Fruit fly (Drosophila melanogaster) whole organism, prepupa: Measurements from ENCODE around the gene Ctl1.

ENCODE experiments used
- Blimp-1 ChIP-seq: fragments of 200-800 bp; sonication (Bioruptor generic); optimal IDR thresholded peaks from 3 replicates; lab custom pipeline; 2017; ENCODE audit warnings: missing biosample characterization, missing genetic modification characterization, mild to moderate bottlenecking, moderate library complexity, missing genetic modification reagents
- CG10631 ChIP-seq: fragments of 200-800 bp; sonication (Bioruptor generic); optimal IDR thresholded peaks from 2 replicates; lab custom pipeline; 2016; ENCODE audit warnings: missing biosample characterization, missing genetic modification characterization
- CG10669 ChIP-seq: fragments of 200-800 bp; sonication (Bioruptor generic); optimal IDR thresholded peaks from 3 replicates; lab custom pipeline; 2018; ENCODE audit warnings: missing biosample characterization, mild to moderate bottlenecking, missing genetic modification characterization, moderate library complexity
- CG11294 ChIP-seq: fragments of 200-800 bp; sonication (Bioruptor generic); IDR thresholded peaks from 2 replicates; pipeline ENCODE4 v1.3.6; 2022; ENCODE audit warnings: missing biosample characterization, missing genetic modification characterization
- CG11762 ChIP-seq: fragments of 200-800 bp; sonication (Bioruptor generic); optimal IDR thresholded peaks from 3 replicates; lab custom pipeline; 2016; ENCODE audit warnings: missing biosample characterization, missing genetic modification characterization; ENCODE audit not compliant: insufficient read depth
- CG15336 ChIP-seq: fragments of 200-800 bp; sonication (Bioruptor generic); IDR thresholded peaks from 2 replicates; pipeline ENCODE4 v1.3.6; 2022; ENCODE audit warnings: missing biosample characterization, missing genetic modification characterization
- CG1621 ChIP-seq: fragments of 200-800 bp; sonication (Bioruptor generic); optimal IDR thresholded peaks from 3 replicates; lab custom pipeline; 2018; ENCODE audit warnings: missing biosample characterization, mild to moderate bottlenecking, missing genetic modification characterization
- CG3032 ChIP-seq: fragments of 200-800 bp; optimal IDR thresholded peaks from 2 replicates; lab custom pipeline; 2019; ENCODE audit warnings: missing biosample characterization, mild to moderate bottlenecking, missing genetic modification characterization, moderate library complexity
- CG31627 ChIP-seq: fragments of 200-800 bp; sonication (Bioruptor generic); optimal IDR thresholded peaks from 3 replicates; lab custom pipeline; 2016; ENCODE audit warnings: missing biosample characterization, missing genetic modification characterization
- CG32006 ChIP-seq: fragments of 200-800 bp; sonication (Bioruptor generic); optimal IDR thresholded peaks from 3 replicates; lab custom pipeline; 2017; ENCODE audit warnings: missing biosample characterization, mild to moderate bottlenecking, missing genetic modification characterization
- CG34406 ChIP-seq: fragments of 200-800 bp; sonication (Bioruptor generic); optimal IDR thresholded peaks from 3 replicates; lab custom pipeline; 2016; ENCODE audit warnings: missing biosample characterization, missing genetic modification characterization
- CG3919 ChIP-seq: fragments of 200-800 bp; sonication (Bioruptor generic); optimal IDR thresholded peaks from 3 replicates; lab custom pipeline; 2016; ENCODE audit warnings: missing biosample characterization, missing genetic modification characterization
- CG4318 ChIP-seq: fragments of 200-800 bp; sonication (Bioruptor generic); optimal IDR thresholded peaks from 3 replicates; lab custom pipeline; 2017; ENCODE audit warnings: missing biosample characterization, mild to moderate bottlenecking, missing genetic modification characterization
- CG6276 ChIP-seq: fragments of 200-800 bp; sonication (Bioruptor generic); optimal IDR thresholded peaks from 2 replicates; lab custom pipeline; 2017; ENCODE audit warnings: missing biosample characterization, mild to moderate bottlenecking, missing genetic modification characterization
- CG6792 ChIP-seq: fragments of 200-800 bp; sonication (Bioruptor generic); optimal IDR thresholded peaks from 3 replicates; lab custom pipeline; 2016; ENCODE audit warnings: missing biosample characterization, missing genetic modification characterization
- CG7368 ChIP-seq: fragments of 200-800 bp; sonication (Bioruptor generic); optimal IDR thresholded peaks from 3 replicates; lab custom pipeline; 2016; ENCODE audit warnings: missing biosample characterization, missing genetic modification characterization
- CG8119 ChIP-seq: fragments of 200-800 bp; sonication (Bioruptor generic); IDR thresholded peaks from 3 replicates; pipeline ENCODE4 v1.3.6; 2022; ENCODE audit warnings: missing biosample characterization, missing genetic modification characterization
- CG8319 ChIP-seq: fragments of 200-800 bp; sonication (Bioruptor generic); optimal IDR thresholded peaks from 3 replicates; lab custom pipeline; 2016; ENCODE audit warnings: missing biosample characterization, missing genetic modification characterization
- CG8632 ChIP-seq: fragments of 200-800 bp; sonication (Bioruptor generic); optimal IDR thresholded peaks from 3 replicates; lab custom pipeline; 2016; ENCODE audit warnings: missing biosample characterization, missing genetic modification characterization
- CG9139 ChIP-seq: fragments of 200-800 bp; sonication (Bioruptor generic); optimal IDR thresholded peaks from 3 replicates; lab custom pipeline; 2017; ENCODE audit warnings: missing biosample characterization, mild to moderate bottlenecking, missing genetic modification characterization
- Eip75B ChIP-seq: fragments of 200-800 bp; sonication (Bioruptor generic); optimal IDR thresholded peaks from 3 replicates; lab custom pipeline; 2016; ENCODE audit warnings: missing biosample characterization, missing genetic modification characterization
- Eip78C ChIP-seq: fragments of 200-800 bp; sonication (Bioruptor generic); peaks from one replicate; lab custom pipeline; 2016; ENCODE audit warnings: missing biosample characterization, missing genetic modification characterization
- Eip93F ChIP-seq: fragments of 200-800 bp; sonication (Bioruptor generic); optimal IDR thresholded peaks from 2 replicates; lab custom pipeline; 2016; ENCODE audit warnings: missing biosample characterization, mild to moderate bottlenecking, missing genetic modification characterization
- Ets21C ChIP-seq: fragments of 200-800 bp; sonication (Bioruptor generic); optimal IDR thresholded peaks from 3 replicates; lab custom pipeline; 2016; ENCODE audit warnings: missing biosample characterization, missing genetic modification characterization
- Ets96B ChIP-seq: fragments of 200-800 bp; optimal IDR thresholded peaks from 2 replicates; lab custom pipeline; 2019; ENCODE audit warnings: missing biosample characterization, mild to moderate bottlenecking, missing genetic modification characterization, moderate library complexity
- Gug ChIP-seq: fragments of 200-800 bp; sonication (Bioruptor generic); IDR thresholded peaks from 2 replicates; pipeline ENCODE4 v1.3.6; 2022; ENCODE audit warnings: missing biosample characterization, missing genetic modification characterization
- Hr38 ChIP-seq: sonication (Bioruptor generic); optimal IDR thresholded peaks from 2 replicates; lab custom pipeline; 2016; ENCODE audit warnings: missing biosample characterization, missing genetic modification characterization
- Hr39 ChIP-seq: fragments of 200-800 bp; sonication (Bioruptor generic); optimal IDR thresholded peaks from 2 replicates; lab custom pipeline; 2016; ENCODE audit warnings: missing biosample characterization, missing genetic modification characterization
- Hr4 ChIP-seq: fragments of 200-800 bp; sonication (Bioruptor generic); optimal IDR thresholded peaks from 3 replicates; lab custom pipeline; 2016; ENCODE audit warnings: missing biosample characterization, missing genetic modification characterization
- Lpt ChIP-seq: fragments of 200-800 bp; sonication (Bioruptor generic); optimal IDR thresholded peaks from 3 replicates; lab custom pipeline; 2016; ENCODE audit warnings: missing biosample characterization, missing genetic modification characterization
- Met ChIP-seq: fragments of 200-800 bp; sonication (Bioruptor generic); optimal IDR thresholded peaks from 3 replicates; lab custom pipeline; 2016; ENCODE audit warnings: missing biosample characterization, missing genetic modification characterization
- OdsH ChIP-seq: fragments of 200-800 bp; sonication (Bioruptor generic); optimal IDR thresholded peaks from 3 replicates; lab custom pipeline; 2016; ENCODE audit warnings: missing biosample characterization, missing genetic modification characterization
- Smox ChIP-seq: fragments of 200-800 bp; sonication (Bioruptor generic); optimal IDR thresholded peaks from 3 replicates; lab custom pipeline; 2016; ENCODE audit warnings: missing biosample characterization, missing genetic modification characterization
- Sox102F ChIP-seq: fragments of 200-800 bp; sonication (Bioruptor generic); optimal IDR thresholded peaks from 2 replicates; lab custom pipeline; 2016; ENCODE audit warnings: missing biosample characterization, mild to moderate bottlenecking, missing genetic modification characterization
- Sox14 ChIP-seq: fragments of 200-800 bp; sonication (Bioruptor generic); optimal IDR thresholded peaks from 3 replicates; lab custom pipeline; 2016; ENCODE audit warnings: missing biosample characterization, missing genetic modification characterization
- Sox15 ChIP-seq: fragments of 200-800 bp; sonication (Bioruptor generic); optimal IDR thresholded peaks from 3 replicates; lab custom pipeline; 2016; ENCODE audit warnings: missing biosample characterization, missing genetic modification characterization
- achi ChIP-seq: fragments of 200-800 bp; sonication (Bioruptor generic); optimal IDR thresholded peaks from 3 replicates; lab custom pipeline; 2016; ENCODE audit warnings: missing biosample characterization, missing genetic modification characterization
- acj6 ChIP-seq: fragments of 200-800 bp; sonication (Bioruptor generic); optimal IDR thresholded peaks from 3 replicates; lab custom pipeline; 2016; ENCODE audit warnings: missing biosample characterization, missing genetic modification characterization
- cyc ChIP-seq: fragments of 200-800 bp; sonication (Bioruptor generic); optimal IDR thresholded peaks from 3 replicates; lab custom pipeline; 2016; ENCODE audit warnings: missing biosample characterization, missing genetic modification characterization
- dac ChIP-seq: fragments of 200-800 bp; sonication (Bioruptor generic); optimal IDR thresholded peaks from 2 replicates; lab custom pipeline; 2017; ENCODE audit warnings: missing biosample characterization, mild to moderate bottlenecking, missing genetic modification characterization
- dsx ChIP-seq: fragments of 200-800 bp; optimal IDR thresholded peaks from 3 replicates; lab custom pipeline; 2019; ENCODE audit warnings: missing biosample characterization, mild to moderate bottlenecking, missing genetic modification characterization, moderate library complexity; ENCODE audit not compliant: poor library complexity, severe bottlenecking
- eg ChIP-seq: fragments of 200-800 bp; sonication (Bioruptor generic); IDR thresholded peaks from 3 replicates; pipeline ENCODE4 v1.3.6; 2022; ENCODE audit warnings: missing biosample characterization, missing genetic modification characterization
- esn ChIP-seq: fragments of 200-800 bp; sonication (Bioruptor generic); optimal IDR thresholded peaks from 2 replicates; lab custom pipeline; 2016; ENCODE audit warnings: missing biosample characterization, mild to moderate bottlenecking, missing genetic modification characterization, moderate library complexity
- fd85E ChIP-seq: fragments of 200-800 bp; sonication (Bioruptor generic); optimal IDR thresholded peaks from 3 replicates; lab custom pipeline; 2016; ENCODE audit warnings: missing biosample characterization, missing genetic modification characterization
- lz ChIP-seq: fragments of 200-800 bp; sonication (Bioruptor generic); optimal IDR thresholded peaks from 3 replicates; lab custom pipeline; 2016; ENCODE audit warnings: missing biosample characterization, missing genetic modification characterization
- net ChIP-seq: fragments of 200-800 bp; sonication (Bioruptor generic); optimal IDR thresholded peaks from 3 replicates; lab custom pipeline; 2016; ENCODE audit warnings: missing biosample characterization, missing genetic modification characterization
- pdm3 ChIP-seq: fragments of 200-800 bp; sonication (Bioruptor generic); optimal IDR thresholded peaks from 3 replicates; lab custom pipeline; 2016; ENCODE audit warnings: missing biosample characterization, missing genetic modification characterization
- salr ChIP-seq, 2 experiments: fragments of 200-800 bp; sonication (Bioruptor generic); optimal IDR thresholded peaks; 3 replicates each; lab custom pipeline; 2016 to 2018; ENCODE audit warnings: missing biosample characterization in 2 of 2, missing genetic modification characterization in 2 of 2, mild to moderate bottlenecking in 1 of 2
- spab ChIP-seq: fragments of 200-800 bp; sonication (Bioruptor generic); optimal IDR thresholded peaks from 2 replicates; lab custom pipeline; 2017; ENCODE audit warnings: missing biosample characterization, mild to moderate bottlenecking, missing genetic modification characterization, missing genetic modification reagents
- ss ChIP-seq, 2 experiments: fragments of 200-800 bp; sonication (Bioruptor generic); optimal IDR thresholded peaks; 2 replicates in 1 of 2; 3 replicates in 1 of 2; lab custom pipeline; 2017 to 2018; ENCODE audit warnings: mild to moderate bottlenecking in 2 of 2, missing biosample characterization in 2 of 2, missing genetic modification characterization in 2 of 2, moderate library complexity in 1 of 2
- svp ChIP-seq: fragments of 200-800 bp; sonication (Bioruptor generic); peaks from one replicate; lab custom pipeline; 2016; ENCODE audit warnings: missing biosample characterization, missing genetic modification characterization
- topi ChIP-seq: fragments of 200-800 bp; sonication (Bioruptor generic); optimal IDR thresholded peaks from 3 replicates; lab custom pipeline; 2016; ENCODE audit warnings: missing biosample characterization, missing genetic modification characterization
- vri ChIP-seq: fragments of 200-800 bp; sonication (Bioruptor generic); optimal IDR thresholded peaks from 3 replicates; lab custom pipeline; 2016; ENCODE audit warnings: missing biosample characterization, mild to moderate bottlenecking, missing genetic modification characterization

The Ctl1 gene

DNA sequence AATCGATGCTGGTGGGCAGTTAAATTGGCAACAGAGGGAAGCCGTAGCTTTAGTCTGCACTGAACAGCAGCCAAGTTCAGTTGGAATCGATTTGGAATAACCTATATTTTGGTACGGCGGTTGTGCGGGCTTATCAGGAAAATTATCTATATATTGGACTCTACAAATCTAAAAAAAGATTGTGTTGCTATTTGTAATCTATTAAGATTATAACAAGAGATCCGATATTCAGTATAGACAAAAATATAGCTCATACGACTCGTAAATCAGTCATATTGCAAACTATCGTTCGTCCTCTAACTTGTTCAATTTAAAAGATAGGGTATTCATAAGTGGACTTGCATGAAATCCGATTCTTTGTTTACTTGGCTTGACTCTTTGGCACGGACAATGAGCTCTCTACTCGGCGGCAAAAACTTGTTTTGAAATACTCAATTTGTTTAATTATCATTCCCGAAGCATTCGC is 10.9 kb downstream of the Ctl1 start, which contains the start of gene Hexo1:
Gene Hexo1 (plus strand): TSS at position 51 of the 466 bp plus-strand sequence.
- peak; percentile 87 for TF ChIP-seq Sox14 (GFP tag; lab: Kevin White, UChicago)
- TF ChIP-seq Hr38 = no peak
- no peak for TF ChIP-seq OdsH (GFP tag; lab: Kevin White, UChicago)
- peak; percentile 59 for TF ChIP-seq lz (GFP tag; lab: Kevin White, UChicago)
- peak; percentile 10 for TF ChIP-seq Lpt (GFP tag; lab: Kevin White, UChicago)
- TF ChIP-seq CG7368 = no peak
- peak; percentile 96 for TF ChIP-seq svp (GFP tag; lab: Kevin White, UChicago)
- no peak for TF ChIP-seq salr (GFP tag; optimal IDR thresholded peaks at IDR 0.05; lab: Kevin White, UChicago)
- TF ChIP-seq Sox15 = peak; percentile 18
- TF ChIP-seq CG11762 (GFP tag; lab: Kevin White, UChicago) = peak; percentile 54
- no peak for TF ChIP-seq Smox (GFP tag; lab: Kevin White, UChicago)
- no peak for TF ChIP-seq CG10631 (GFP tag; lab: Kevin White, UChicago)
- TF ChIP-seq CG15336 (GFP tag; lab: Robert Waterston, UW) = peak; percentile 54
- TF ChIP-seq dac (GFP tag; lab: Kevin White, UChicago) = peak; percentile 20
- no peak for TF ChIP-seq CG6276 (GFP tag; lab: Kevin White, UChicago)
- TF ChIP-seq topi (GFP tag; lab: Kevin White, UChicago) = peak; percentile 76
- no peak for TF ChIP-seq CG4318
- TF ChIP-seq Eip93F (GFP tag; lab: Kevin White, UChicago) = no peak
- TF ChIP-seq achi (GFP tag; lab: Kevin White, UChicago) = peak; percentile 65
- no peak for TF ChIP-seq CG10669 (GFP tag; lab: Kevin White, UChicago)
- peak; percentile 73 to 75 for TF ChIP-seq ss (GFP tag; optimal IDR thresholded peaks at IDR 0.05; lab: Kevin White, UChicago)
- TF ChIP-seq Eip78C = peak; percentile 95
- TF ChIP-seq CG8119 = peak; percentile 35; the same call in 1 of the 3 replicates
- peak; percentile 47 for TF ChIP-seq cyc (GFP tag; lab: Kevin White, UChicago)
- TF ChIP-seq pdm3 (GFP tag; lab: Kevin White, UChicago) = no peak
- peak; percentile 68 for TF ChIP-seq Hr39 (GFP tag; lab: Kevin White, UChicago)
- TF ChIP-seq fd85E (GFP tag; lab: Kevin White, UChicago) = no peak
- TF ChIP-seq Hr4 (GFP tag; lab: Kevin White, UChicago) = no peak
- TF ChIP-seq CG3032 (tag; lab: Kevin White, UChicago) = peak; percentile 60
- no peak for TF ChIP-seq Eip75B
- TF ChIP-seq Ets96B (tag; lab: Kevin White, UChicago) = peak; percentile 57
- peak; percentile 66 for TF ChIP-seq acj6 (GFP tag; lab: Kevin White, UChicago)
- TF ChIP-seq dsx (GFP tag; lab: Kevin White, UChicago) = peak; percentile 73
- no peak for TF ChIP-seq Blimp-1 (GFP tag; lab: Kevin White, UChicago)
- TF ChIP-seq eg (GFP tag; lab: Robert Waterston, UW) = 0 out of 3 replicates have a peak, but pooled peaks have one; percentile 14
- peak; percentile 77 for TF ChIP-seq esn
- no peak for TF ChIP-seq spab (GFP tag; lab: Kevin White, UChicago)
- no peak for TF ChIP-seq Sox102F
- TF ChIP-seq Ets21C (GFP tag; lab: Kevin White, UChicago) = no peak
- peak; percentile 64 for TF ChIP-seq CG31627
- no peak for TF ChIP-seq CG8319 (GFP tag; lab: Kevin White, UChicago)
- peak; percentile 73 for TF ChIP-seq net (GFP tag; lab: Kevin White, UChicago)
- peak; percentile 71 for TF ChIP-seq CG6792 (GFP tag; lab: Kevin White, UChicago)
- TF ChIP-seq Met = no peak
- no peak for TF ChIP-seq CG11294 (GFP tag; lab: Robert Waterston, UW)
- TF ChIP-seq vri (GFP tag; lab: Kevin White, UChicago) = no peak
- no peak; the same call in 1 of the 2 replicates for TF ChIP-seq Gug
- no peak for TF ChIP-seq CG9139 (GFP tag; lab: Kevin White, UChicago)
- TF ChIP-seq CG8632 (GFP tag; lab: Kevin White, UChicago) = peak; percentile 62
- TF ChIP-seq CG1621 (tag; lab: Kevin White, UChicago) = peak; percentile 46
- peak; percentile 63 for TF ChIP-seq CG34406 (GFP tag; lab: Kevin White, UChicago)
- peak; percentile 70 for TF ChIP-seq CG3919 (GFP tag; lab: Kevin White, UChicago)
- peak; percentile 71 for TF ChIP-seq CG32006 (GFP tag; lab: Kevin White, UChicago)
